Fruit fly (Drosophila melanogaster) whole organism, pupa: ENCODE measurements around the gene MBD-R2.

ENCODE experiments used
- CG10348 ChIP-seq: fragments of 200-800 bp; sonication (Bioruptor generic); IDR thresholded peaks from 2 replicates; pipeline ENCODE4 v1.3.6; 2022; ENCODE audit warnings: missing biosample characterization, missing genetic modification characterization
- CG13204 ChIP-seq: fragments of 200-800 bp; sonication (Bioruptor generic); optimal IDR thresholded peaks from 2 replicates; lab custom pipeline; 2018; ENCODE audit warnings: missing biosample characterization, mild to moderate bottlenecking, missing genetic modification characterization, moderate library complexity
- CG14655 ChIP-seq: fragments of 200-800 bp; sonication (Bioruptor generic); optimal IDR thresholded peaks from 3 replicates; lab custom pipeline; 2017; ENCODE audit warnings: mild to moderate bottlenecking, missing biosample characterization, missing genetic modification reagents, missing genetic modification characterization
- CG15710 ChIP-seq: fragments of 200-800 bp; sonication (Bioruptor generic); optimal IDR thresholded peaks from 2 replicates; lab custom pipeline; 2018; ENCODE audit warnings: missing biosample characterization, mild to moderate bottlenecking, missing genetic modification characterization, moderate library complexity
- CG17806 ChIP-seq: fragments of 200-800 bp; sonication (Bioruptor generic); optimal IDR thresholded peaks from 2 replicates; lab custom pipeline; 2018; ENCODE audit warnings: missing biosample characterization, mild to moderate bottlenecking, missing genetic modification characterization, moderate library complexity
- CG32121 ChIP-seq: fragments of 200-800 bp; sonication (Bioruptor generic); IDR thresholded peaks from 2 replicates; pipeline ENCODE4 v1.3.6; 2022; ENCODE audit warnings: missing biosample characterization, missing genetic modification characterization
- CG34367 ChIP-seq: fragments of 200-800 bp; sonication (Bioruptor generic); optimal IDR thresholded peaks from 2 replicates; lab custom pipeline; 2018; ENCODE audit warnings: missing biosample characterization, mild to moderate bottlenecking, missing genetic modification characterization
- CG4496 ChIP-seq: fragments of 200-800 bp; sonication (Bioruptor generic); IDR thresholded peaks from 3 replicates; pipeline ENCODE4 v1.3.6; 2022; ENCODE audit warnings: missing biosample characterization, missing genetic modification characterization
- CG8159 ChIP-seq: fragments of 200-800 bp; sonication (Bioruptor generic); optimal IDR thresholded peaks from 3 replicates; lab custom pipeline; 2018; ENCODE audit warnings: missing biosample characterization, mild to moderate bottlenecking, missing genetic modification characterization, moderate library complexity
- CG8301 ChIP-seq: fragments of 200-800 bp; sonication (Bioruptor generic); optimal IDR thresholded peaks from 2 replicates; lab custom pipeline; 2018; ENCODE audit warnings: missing biosample characterization, mild to moderate bottlenecking, missing genetic modification characterization
- CG9948 ChIP-seq: fragments of 200-800 bp; sonication (Bioruptor generic); optimal IDR thresholded peaks from 2 replicates; lab custom pipeline; 2018; ENCODE audit warnings: missing biosample characterization, mild to moderate bottlenecking, missing genetic modification characterization, moderate library complexity
- D1 ChIP-seq: fragments of 200-800 bp; sonication (Bioruptor generic); optimal IDR thresholded peaks from 2 replicates; lab custom pipeline; 2018; ENCODE audit warnings: missing biosample characterization, mild to moderate bottlenecking, missing genetic modification characterization, moderate library complexity
- EcR ChIP-seq: fragments of 200-800 bp; sonication (Bioruptor generic); optimal IDR thresholded peaks from 3 replicates; lab custom pipeline; 2019; ENCODE audit warnings: missing biosample characterization, missing genetic modification characterization, mild to moderate bottlenecking, moderate library complexity, missing genetic modification reagents
- Ets98B ChIP-seq: fragments of 200-800 bp; sonication (Bioruptor generic); IDR thresholded peaks from 2 replicates; pipeline ENCODE4 v1.3.6; 2022; ENCODE audit warnings: missing biosample characterization, missing genetic modification characterization
- Pif1A ChIP-seq: fragments of 200-800 bp; sonication (Bioruptor generic); optimal IDR thresholded peaks from 3 replicates; lab custom pipeline; 2016; ENCODE audit warnings: missing biosample characterization, missing genetic modification characterization
- Pif1B ChIP-seq: fragments of 200-800 bp; sonication (Bioruptor generic); optimal IDR thresholded peaks from 3 replicates; lab custom pipeline; 2016; ENCODE audit warnings: missing biosample characterization, missing genetic modification characterization
- Snoo ChIP-seq: fragments of 200-800 bp; sonication (Bioruptor generic); optimal IDR thresholded peaks from 3 replicates; lab custom pipeline; 2017; ENCODE audit warnings: missing biosample characterization, mild to moderate bottlenecking, missing genetic modification characterization, inconsistent platforms
- fd96Ca ChIP-seq: fragments of 200-800 bp; sonication (Bioruptor generic); IDR thresholded peaks from 3 replicates; pipeline ENCODE4 v1.3.6; 2022; ENCODE audit warnings: missing biosample characterization, missing genetic modification characterization
- gl ChIP-seq: fragments of 200-800 bp; sonication (Bioruptor generic); optimal IDR thresholded peaks from 2 replicates; lab custom pipeline; 2018; ENCODE audit warnings: missing biosample characterization, mild to moderate bottlenecking, missing genetic modification characterization
- rn ChIP-seq: fragments of 200-800 bp; sonication (Bioruptor generic); IDR thresholded peaks from 2 replicates; pipeline ENCODE4 v1.3.6; 2022; ENCODE audit warnings: missing biosample characterization, missing genetic modification characterization

Gene MBD-R2

DNA sequence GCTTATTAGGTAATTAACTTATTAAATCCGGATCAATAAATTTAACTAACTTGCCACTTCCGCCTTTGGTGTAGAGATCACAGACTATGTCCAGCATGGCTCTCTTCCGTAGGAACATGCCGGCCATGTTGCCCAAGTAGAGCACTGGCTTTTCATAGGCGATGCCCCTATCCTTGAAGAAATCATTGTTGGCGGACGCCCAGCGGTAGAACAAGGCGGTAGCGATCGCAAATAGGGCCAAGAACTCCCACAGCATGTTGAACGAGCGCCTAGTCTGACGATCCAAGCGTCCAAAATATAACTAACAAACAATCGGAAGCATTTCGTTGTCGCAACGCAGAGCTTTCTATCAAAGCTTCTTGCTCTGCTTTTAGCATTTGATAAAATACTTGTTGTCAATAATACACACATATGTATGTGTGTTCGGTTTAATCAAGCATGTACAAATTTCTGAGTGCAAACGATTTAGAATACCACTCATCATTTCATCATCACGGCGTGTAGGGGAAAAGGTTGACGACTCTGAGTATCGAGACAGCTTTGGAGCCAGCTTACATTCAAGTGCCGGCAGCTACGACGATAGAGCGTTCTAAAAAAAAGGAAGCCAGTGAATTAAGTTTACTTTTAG is 42.7 kb upstream of the MBD-R2 start, which contains the start of gene Cyp9f3:
Gene Cyp9f3, minus strand, starts transcription at position 310 of the 628 bp plus-strand sequence.
- TF ChIP-seq CG32121 (GFP tag; lab: Robert Waterston, UW) (no peak), CG9948 (tag; lab: Kevin White, UChicago) (no peak), Ets98B (GFP tag; lab: Robert Waterston, UW) (no peak), CG34367 (tag; lab: Kevin White, UChicago) (no peak), CG8301 (tag; lab: Kevin White, UChicago) (no peak), CG4496 (GFP tag; lab: Robert Waterston, UW) (no peak), D1 (tag; lab: Kevin White, UChicago) (no peak), CG13204 (no peak), CG8159 (tag; lab: Kevin White, UChicago) (no peak), CG14655 (GFP tag; lab: Kevin White, UChicago) (no peak), gl (no peak), Snoo (tag; lab: Kevin White, UChicago) (no peak), CG10348 (GFP tag; lab: Robert Waterston, UW) (no peak), Pif1B (no peak), rn (GFP tag; lab: Robert Waterston, UW) (no peak)

- TF ChIP-seq CG15710 (no peak), Pif1B (no peak), D1 (tag; lab: Kevin White, UChicago) (no peak), rn (GFP tag; lab: Robert Waterston, UW) (no peak), CG8159 (tag; lab: Kevin White, UChicago) (no peak), gl (no peak), EcR (GFP tag; lab: Kevin White, UChicago) (no peak), CG14655 (GFP tag; lab: Kevin White, UChicago) (no peak), Snoo (tag; lab: Kevin White, UChicago) (no peak), CG9948 (tag; lab: Kevin White, UChicago) (no peak), Ets98B (GFP tag; lab: Robert Waterston, UW) (no peak), CG13204 (no peak), CG34367 (tag; lab: Kevin White, UChicago) (no peak), CG17806 (tag; lab: Kevin White, UChicago) (no peak)
Measured at dm6 chr3R:12398054-12398453, 42.0 kb upstream of the MBD-R2 start.

DNA sequence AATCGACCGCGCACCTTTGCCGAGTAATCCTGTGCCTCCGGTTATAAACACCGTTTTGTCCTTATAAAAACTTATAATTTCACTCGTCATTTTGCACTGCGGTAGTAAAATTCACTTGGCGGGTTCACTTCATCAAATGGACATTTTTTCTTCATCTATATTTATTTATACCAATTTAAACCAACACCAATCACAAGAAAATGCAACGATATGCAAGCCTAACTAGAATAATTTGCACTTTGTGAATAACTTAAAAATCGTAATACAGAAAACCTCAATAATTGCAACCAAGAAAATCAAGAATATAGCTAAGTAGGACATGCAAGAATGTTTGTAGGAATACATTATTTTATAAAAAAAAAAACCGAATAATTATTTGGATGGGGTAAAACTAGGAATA is 39.8 kb upstream of the MBD-R2 start, which contains the start of the genes CG10096 and CG10097:
Gene CG10096, minus strand, starts transcription at position 101 of the 400 bp plus-strand sequence.
Gene CG10097, minus strand, starts transcription at position 101 of the 400 bp plus-strand sequence.
- TF ChIP-seq gl (no peak), CG32121 (GFP tag; lab: Robert Waterston, UW) (no peak), Pif1B (no peak), CG8159 (tag; lab: Kevin White, UChicago) (no peak), CG15710 (no peak), CG34367 (tag; lab: Kevin White, UChicago) (no peak), rn (GFP tag; lab: Robert Waterston, UW) (no peak)

DNA sequence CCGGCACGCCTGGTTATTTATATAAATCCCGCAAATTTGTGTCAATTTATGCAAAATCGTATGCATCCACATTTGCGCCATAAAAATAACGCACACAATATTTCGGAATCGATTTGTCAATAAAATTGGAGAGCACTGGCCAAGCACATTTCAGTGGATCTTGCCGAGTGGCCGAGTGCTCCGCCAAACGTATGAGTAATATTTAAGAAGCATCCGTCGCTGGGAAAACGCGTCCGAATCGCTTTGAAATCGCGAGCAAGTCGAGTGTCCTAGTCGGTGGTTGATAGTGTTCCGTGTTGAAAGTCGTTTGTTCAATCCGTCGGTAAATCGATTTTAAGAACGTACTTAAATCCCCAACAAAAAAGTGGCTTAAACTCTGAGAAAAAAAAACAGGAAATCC is 30.9 kb upstream of the MBD-R2 start, which contains the start of gene CG33098:
Gene CG33098, plus strand, starts transcription at position 224 of the 400 bp plus-strand sequence.
- TF ChIP-seq gl (no peak), Pif1A (GFP tag; lab: Kevin White, UChicago) (no peak), CG10348 (GFP tag; lab: Robert Waterston, UW) (no peak), CG8159 (tag; lab: Kevin White, UChicago) (no peak), CG14655 (GFP tag; lab: Kevin White, UChicago) (no peak), Snoo (tag; lab: Kevin White, UChicago) (no peak), CG34367 (tag; lab: Kevin White, UChicago) (no peak), Ets98B (GFP tag; lab: Robert Waterston, UW) (no peak), CG32121 (GFP tag; lab: Robert Waterston, UW) (no peak), Pif1B (no peak), fd96Ca (GFP tag; lab: Robert Waterston, UW) (no peak), CG4496 (GFP tag; lab: Robert Waterston, UW) (no peak), CG17806 (tag; lab: Kevin White, UChicago) (no peak), D1 (tag; lab: Kevin White, UChicago) (no peak), CG8301 (tag; lab: Kevin White, UChicago) (no peak), CG15710 (no peak), CG9948 (tag; lab: Kevin White, UChicago) (no peak)
- TF ChIP-seq, all 21 proteins: peak for 0

dm6 chr3R:12385949-12386348 is 29.9 kb upstream of the MBD-R2 start, which contains the start of gene Sol1:
Sol1 (plus strand) TSS chr3R:12386249.
- TF ChIP-seq rn (GFP tag; lab: Robert Waterston, UW) (no peak), gl (no peak), CG8301 (tag; lab: Kevin White, UChicago) (no peak), CG34367 (tag; lab: Kevin White, UChicago) (no peak)

DNA sequence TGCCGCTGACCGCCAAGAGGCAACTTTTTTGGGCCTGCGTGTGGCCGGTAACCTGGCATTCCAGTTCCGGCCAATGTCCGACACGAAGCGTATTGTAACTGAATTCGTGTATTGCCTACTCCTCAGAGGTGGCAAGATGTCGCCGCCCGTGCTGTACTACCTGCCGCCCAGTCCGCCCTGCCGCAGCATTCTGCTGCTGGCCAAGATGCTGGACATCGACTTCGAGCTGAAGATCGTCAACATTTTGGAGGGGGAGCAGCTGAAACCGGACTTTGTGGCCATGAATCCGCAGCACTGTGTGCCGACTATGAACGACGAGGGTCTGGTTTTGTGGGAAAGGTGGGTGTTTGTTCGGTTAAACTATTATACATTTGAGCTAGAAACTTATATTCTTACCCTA is 28.2 kb upstream of the MBD-R2 start:
- TF ChIP-seq Pif1A (GFP tag; lab: Kevin White, UChicago): no peak
- peak; percentile 12; the same call in 1 of the 2 replicates for TF ChIP-seq Ets98B (GFP tag; lab: Robert Waterston, UW)
- TF ChIP-seq CG4496 (GFP tag; lab: Robert Waterston, UW): peak; percentile 84
